Fruit fly (Drosophila melanogaster): ENCODE results near the gene Gba1b.

Gene Gba1b

dm6 chr3R:23733771-23734170 is 29.2 kb downstream of the Gba1b start:
- no peak for TF ChIP-seq noc (tag; optimal IDR thresholded peaks at IDR 0.05)

DNA sequence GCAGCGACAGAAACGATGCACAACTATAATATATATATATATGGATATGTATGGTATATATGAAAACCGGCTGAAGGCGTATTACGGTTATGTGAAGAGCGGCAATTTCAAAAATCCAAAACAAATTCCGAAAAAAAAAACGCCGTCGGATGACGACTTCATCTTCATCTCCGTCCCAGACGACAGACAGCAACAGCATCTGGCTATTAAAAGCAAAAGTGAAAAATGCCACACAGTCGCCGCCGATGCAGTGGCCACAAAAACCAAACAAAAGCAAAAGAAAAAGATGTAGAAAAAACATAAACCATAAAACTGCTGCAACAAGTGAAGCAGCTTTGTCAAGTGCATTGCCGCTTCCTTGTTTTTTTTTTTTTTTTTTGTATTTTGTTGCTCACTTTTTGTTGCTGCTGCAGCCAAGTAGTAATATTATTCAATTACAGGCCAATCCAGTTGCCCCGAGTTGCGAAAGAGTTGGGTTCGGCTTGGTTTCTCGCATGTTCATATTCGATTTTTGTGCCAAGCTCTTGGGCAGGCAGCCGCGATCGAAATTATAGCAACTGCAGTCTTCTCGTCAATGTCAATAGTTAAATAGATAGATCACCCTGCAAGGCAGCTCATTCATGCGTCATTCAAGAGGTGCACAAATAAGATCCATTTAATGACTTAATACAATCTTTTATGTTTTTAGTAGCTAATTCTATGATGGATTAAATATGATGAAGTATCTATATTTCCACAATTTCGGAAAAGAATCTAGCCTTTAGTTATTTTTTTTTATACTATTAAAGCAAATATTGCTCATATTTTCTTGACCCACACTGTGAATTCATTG is 30.2 kb downstream of the Gba1b start:
- no peak for TF ChIP-seq noc (tag; optimal IDR thresholded peaks at IDR 0.05)

DNA sequence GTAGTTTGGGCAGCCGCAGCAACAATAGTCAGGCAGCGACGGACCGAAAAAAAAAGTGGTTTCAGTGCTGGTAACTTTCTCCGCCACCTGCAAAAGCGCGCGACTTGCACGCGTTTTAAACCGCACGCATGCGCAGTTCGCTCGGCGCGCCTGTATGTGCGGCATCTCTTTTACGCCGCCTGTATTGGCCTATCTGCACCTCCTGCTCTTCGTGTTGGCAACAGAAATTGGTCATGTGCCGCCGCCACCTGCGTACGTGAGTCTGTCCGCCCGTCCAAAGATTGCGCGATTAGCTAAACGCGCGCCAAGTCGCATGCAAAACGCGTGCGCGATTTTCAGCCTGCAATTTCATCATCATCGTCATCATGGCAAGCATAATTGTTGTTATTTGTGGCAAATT is 31.0 kb downstream of the Gba1b start:
- no peak for TF ChIP-seq noc (tag; optimal IDR thresholded peaks at IDR 0.05)

- no peak for TF ChIP-seq noc (tag; optimal IDR thresholded peaks at IDR 0.05)
These were observed 31.8 kb downstream of the Gba1b start for dm6 chr3R:23736365-23736764.

dm6 chr3R:23737676-23738574 is 33.3 kb downstream of the Gba1b start:
- no peak for TF ChIP-seq noc (tag; optimal IDR thresholded peaks at IDR 0.05)

dm6 chr3R:23740968-23741367 is 36.4 kb downstream of the Gba1b start:
- no peak for TF ChIP-seq noc (tag; optimal IDR thresholded peaks at IDR 0.05)

dm6 chr3R:23747446-23747845 is 42.8 kb downstream of the Gba1b start:
- no peak for TF ChIP-seq noc (tag; optimal IDR thresholded peaks at IDR 0.05)

DNA sequence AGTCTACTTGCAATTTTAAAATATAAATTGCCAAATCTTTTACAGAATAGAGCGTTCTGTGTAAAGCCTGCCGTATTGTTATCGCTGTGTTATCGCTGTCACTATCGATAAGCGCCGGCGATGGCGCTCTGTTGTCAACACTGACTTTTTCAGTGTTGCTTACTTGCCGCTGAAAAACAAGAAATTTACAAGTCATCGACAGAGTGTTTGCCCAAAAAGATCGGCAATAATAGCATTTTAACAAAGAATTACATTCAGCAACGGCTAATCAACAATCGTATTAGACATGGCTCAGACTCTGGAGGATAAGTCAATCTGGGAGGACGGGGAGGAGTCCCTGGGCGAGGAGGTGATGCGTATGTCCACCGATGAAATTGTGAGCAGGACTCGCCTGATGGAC is 48.1 kb downstream of the Gba1b start, which contains the start of the genes RanBP3 and Rpt5:
Gene RanBP3 (minus strand): TSS at position 107 of the 400 bp plus-strand sequence.
Gene Rpt5 (plus strand): TSS at position 149 of the 400 bp plus-strand sequence.
- TF ChIP-seq noc (tag; optimal IDR thresholded peaks at IDR 0.05): peak; percentile 64

Data from whole organism, larva.